Worm (Caenorhabditis elegans): ENCODE results near the gene K10F12.7.

DNA sequence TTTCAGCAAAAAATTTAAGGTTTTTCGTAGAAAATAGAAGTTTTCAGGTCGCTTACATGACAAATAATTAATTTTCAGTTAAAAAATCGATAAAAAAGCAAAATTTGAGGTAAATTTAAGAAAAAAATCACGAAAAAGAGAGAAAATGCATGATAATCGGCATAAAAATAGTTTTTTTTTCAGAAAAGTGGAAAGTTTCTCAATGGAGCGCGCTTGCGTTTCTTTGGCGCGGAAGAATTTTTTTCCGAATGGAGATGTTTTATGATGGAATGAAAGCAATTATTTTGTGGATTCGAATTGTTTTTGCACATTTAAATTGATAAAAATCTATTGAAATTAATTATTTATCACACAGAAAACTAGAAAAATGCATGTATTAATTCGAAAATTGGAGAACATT is 41.5 kb upstream of the K10F12.7 start:
- TF ChIP-seq flt-1 (GFP tag; IDR thresholded peaks at IDR 0.05) (no peak), ref-1 (GFP tag; conservative IDR thresholded peaks at IDR 0.05) (no peak), med-1 (GFP tag; optimal IDR thresholded peaks at IDR 0.05; ENCODE audit: insufficient read depth) (no peak), ztf-23 (GFP tag; IDR thresholded peaks at IDR 0.05) (no peak), cog-1 (tag; optimal IDR thresholded peaks at IDR 0.05) (no peak)
